Worm (Caenorhabditis elegans): Measurements from ENCODE around the gene B0244.4.

Gene B0244.4

DNA sequence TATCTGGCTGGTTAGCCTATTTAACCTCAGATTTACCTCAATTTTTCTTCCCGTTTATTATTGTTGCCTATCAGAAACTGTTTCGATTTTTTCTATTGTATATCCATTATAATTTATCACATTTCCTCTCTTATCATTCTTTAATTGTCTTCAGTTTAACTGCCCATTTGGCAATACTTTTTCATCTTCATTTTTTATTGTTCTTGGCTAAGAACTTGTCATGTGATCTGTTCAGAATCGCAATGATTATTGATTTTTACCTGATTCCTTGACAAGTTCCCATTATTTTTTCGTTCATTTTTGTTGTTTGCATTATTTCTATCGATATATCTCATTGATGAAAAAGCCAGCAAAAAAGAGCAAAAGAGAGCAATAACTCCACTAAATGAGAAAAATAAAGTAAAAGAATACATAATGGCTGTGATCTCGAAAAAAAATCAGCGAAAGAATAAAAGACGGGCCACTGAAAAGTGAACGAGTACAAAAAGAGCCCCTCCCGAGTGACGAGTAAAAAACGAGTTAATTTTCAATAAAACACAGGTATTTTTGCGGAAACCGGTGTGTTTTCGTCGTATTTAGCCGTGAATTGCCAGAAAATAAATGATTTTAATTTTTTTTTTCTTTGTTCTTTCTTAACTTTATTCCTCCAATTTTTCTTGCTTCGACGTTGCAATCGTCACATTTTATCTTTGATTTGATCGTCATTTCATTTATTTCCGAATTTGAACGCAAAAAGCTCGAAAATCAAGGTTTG is 32.9 kb upstream of the B0244.4 start, which contains the start of gene arf-1:
arf-1 (plus strand) TSS at position 657 of the 754 bp plus-strand sequence.
- no peak for TF ChIP-seq ztf-16 (tag; optimal IDR thresholded peaks at IDR 0.05)
- TF ChIP-seq ceh-9 (tag; optimal IDR thresholded peaks at IDR 0.05), result no peak
- TF ChIP-seq ceh-34 (tag; optimal IDR thresholded peaks at IDR 0.05), result no peak
- TF ChIP-seq K09A11.1 (tag; optimal IDR thresholded peaks at IDR 0.05; ENCODE audit: insufficient read depth), result no peak
- no peak for TF ChIP-seq C38D4.7 (GFP tag; optimal IDR thresholded peaks at IDR 0.05)
- no peak for TF ChIP-seq nfya-1 (tag; optimal IDR thresholded peaks at IDR 0.05)
- TF ChIP-seq dve-1 (tag; optimal IDR thresholded peaks at IDR 0.05), result no peak
- TF ChIP-seq hlh-13 (GFP tag; optimal IDR thresholded peaks at IDR 0.05), result no peak
- TF ChIP-seq sox-4 (tag; optimal IDR thresholded peaks at IDR 0.05), result no peak
- TF ChIP-seq T23F11.4 (GFP tag; optimal IDR thresholded peaks at IDR 0.05), result no peak
- no peak for TF ChIP-seq ceh-6 (GFP tag; optimal IDR thresholded peaks at IDR 0.05)

DNA sequence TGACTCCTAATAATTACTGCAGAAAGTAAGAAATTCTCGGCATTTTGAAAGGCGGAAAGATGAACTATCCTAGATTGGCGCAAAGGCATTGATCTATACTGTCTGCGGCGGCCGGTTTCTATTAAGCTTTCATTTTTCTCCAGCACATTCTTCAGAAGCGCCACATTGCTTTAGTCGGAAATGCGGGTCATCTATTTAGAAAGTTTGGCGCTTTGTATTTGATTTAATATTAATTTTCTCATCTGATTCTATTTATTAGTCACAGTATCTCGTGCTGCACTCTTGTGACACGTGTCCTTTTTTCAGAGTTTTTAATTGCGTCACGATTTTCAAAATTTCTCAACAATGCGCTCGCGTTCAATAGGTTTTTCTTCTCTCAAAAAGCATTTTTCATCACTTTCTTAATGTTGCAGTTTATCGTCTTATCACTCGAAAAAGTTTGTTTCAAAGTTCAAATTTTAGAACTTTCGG is 32.3 kb upstream of the B0244.4 start:
- TF ChIP-seq ceh-9 (tag; optimal IDR thresholded peaks at IDR 0.05) (no peak), ceh-34 (tag; optimal IDR thresholded peaks at IDR 0.05) (no peak), lim-6 (tag; optimal IDR thresholded peaks at IDR 0.05) (no peak), ref-2 (tag; optimal IDR thresholded peaks at IDR 0.05) (no peak)

ce11 chrIII:5715467-5715866 is 31.8 kb upstream of the B0244.4 start:
- peak; percentile 7 for TF ChIP-seq C08G9.2 (tag; optimal IDR thresholded peaks at IDR 0.05)
- peak; percentile 20; the same call in 1 of the 2 replicates for TF ChIP-seq sox-2 (GFP tag; IDR thresholded peaks at IDR 0.05)
- peak; percentile 70 for TF ChIP-seq rnt-1 (tag; optimal IDR thresholded peaks at IDR 0.05)
- TF ChIP-seq ceh-22 (tag; optimal IDR thresholded peaks at IDR 0.05), result peak; percentile 52
- peak; percentile 58 for TF ChIP-seq unc-55 (GFP tag; optimal IDR thresholded peaks at IDR 0.05)
- TF ChIP-seq ceh-31 (tag; optimal IDR thresholded peaks at IDR 0.05), result peak; percentile 84
- TF ChIP-seq ceh-24 (tag; optimal IDR thresholded peaks at IDR 0.05), result no peak
- TF ChIP-seq nhr-232 (tag; optimal IDR thresholded peaks at IDR 0.05), result no peak
- no peak for TF ChIP-seq hlh-8 (tag; optimal IDR thresholded peaks at IDR 0.05)
- no peak for TF ChIP-seq sox-4 (tag; optimal IDR thresholded peaks at IDR 0.05)
- TF ChIP-seq elt-2 (tag; optimal IDR thresholded peaks at IDR 0.05), result peak; percentile 45
- TF ChIP-seq nfya-1 (tag; optimal IDR thresholded peaks at IDR 0.05), result peak; percentile 84
- peak; percentile 61 for TF ChIP-seq hlh-6 (tag; optimal IDR thresholded peaks at IDR 0.05)
- TF ChIP-seq syd-9 (tag; optimal IDR thresholded peaks at IDR 0.05), result peak; percentile 54
- peak; percentile 17 for TF ChIP-seq F13H6.1 (tag; optimal IDR thresholded peaks at IDR 0.05)
- peak; percentile 3 for TF ChIP-seq ztf-16 (tag; optimal IDR thresholded peaks at IDR 0.05)
- no peak for TF ChIP-seq dmd-4 (tag; optimal IDR thresholded peaks at IDR 0.05; ENCODE audit: borderline replicate concordance)
- peak; percentile 40 for TF ChIP-seq ceh-18 (tag; optimal IDR thresholded peaks at IDR 0.05)
- TF ChIP-seq fax-1 (tag; optimal IDR thresholded peaks at IDR 0.05), result no peak
- peak; percentile 26 for TF ChIP-seq hlh-13 (GFP tag; optimal IDR thresholded peaks at IDR 0.05)
- TF ChIP-seq dve-1 (tag; optimal IDR thresholded peaks at IDR 0.05), result peak; percentile 24
- TF ChIP-seq tbx-7 (tag; optimal IDR thresholded peaks at IDR 0.05), result peak; percentile 22
- TF ChIP-seq Y22D7AL.16 (tag; optimal IDR thresholded peaks at IDR 0.05), result no peak
- TF ChIP-seq ceh-45 (GFP tag; IDR thresholded peaks at IDR 0.05), result 0 out of 2 replicates have a peak, but pooled peaks have one; percentile 13
- TF ChIP-seq ref-2 (tag; optimal IDR thresholded peaks at IDR 0.05), result peak; percentile 77
- peak; percentile 79 for TF ChIP-seq hlh-30 (tag; optimal IDR thresholded peaks at IDR 0.05; ENCODE audit: insufficient read depth)
- peak; percentile 24 for TF ChIP-seq ceh-14 (tag; optimal IDR thresholded peaks at IDR 0.05)
- no peak for TF ChIP-seq npax-4 (tag; optimal IDR thresholded peaks at IDR 0.05)
- peak; percentile 66 for TF ChIP-seq ceh-34 (tag; optimal IDR thresholded peaks at IDR 0.05)
- peak; percentile 26 for TF ChIP-seq sdc-2 (tag; optimal IDR thresholded peaks at IDR 0.05)
- TF ChIP-seq unc-42 (tag; optimal IDR thresholded peaks at IDR 0.05), result peak; percentile 34
- TF ChIP-seq ceh-2 (tag; optimal IDR thresholded peaks at IDR 0.05), result peak; percentile 36
- TF ChIP-seq ets-4 (tag; optimal IDR thresholded peaks at IDR 0.05), result peak; percentile 79
- peak; percentile 71 for TF ChIP-seq pros-1 (tag; optimal IDR thresholded peaks at IDR 0.05)
- TF ChIP-seq ama-1 (optimal IDR thresholded peaks at IDR 0.05), result peak; percentile 60
- peak; percentile 83 for TF ChIP-seq tbx-2 (tag; optimal IDR thresholded peaks at IDR 0.05)
- peak; percentile 26 for TF ChIP-seq ceh-19 (GFP tag; optimal IDR thresholded peaks at IDR 0.05)
- TF ChIP-seq lim-6 (tag; optimal IDR thresholded peaks at IDR 0.05), result peak; percentile 12

Data from whole organism, late embryonic.